Worm (Caenorhabditis elegans) whole organism, mixed stage, embryonic: ENCODE data around the gene ceh-91.

Source experiments
- elt-1 ChIP-seq: sonication (generic microtip); optimal IDR thresholded peaks from 2 replicates; lab custom pipeline; 2017; ENCODE audit warnings: missing genetic modification characterization, mild to moderate bottlenecking, missing compliant biosample characterization, antibody characterized with exemption, moderate library complexity, borderline replicate concordance; ENCODE audit not compliant: insufficient read depth
- elt-3 ChIP-seq: fragments of 150-350 bp; optimal IDR thresholded peaks from 2 replicates; lab custom pipeline; 2014; ENCODE audit warnings: missing biosample characterization, missing genetic modification characterization
- ham-2 ChIP-seq: fragments of 200-800 bp; sonication (Bioruptor generic); optimal IDR thresholded peaks from 2 replicates; lab custom pipeline; 2018; ENCODE audit warnings: mild to moderate bottlenecking, missing genetic modification characterization, missing compliant biosample characterization
- lin-13 ChIP-seq: fragments of 150-350 bp; optimal IDR thresholded peaks from 2 replicates; lab custom pipeline; 2014; ENCODE audit warnings: missing biosample characterization, missing genetic modification characterization
- nhr-12 ChIP-seq: fragments of 150-350 bp; optimal IDR thresholded peaks from 2 replicates; lab custom pipeline; 2014; ENCODE audit warnings: missing biosample characterization, missing genetic modification characterization
- nhr-237 ChIP-seq: fragments of 150-350 bp; optimal IDR thresholded peaks from 2 replicates; lab custom pipeline; 2014; ENCODE audit warnings: missing biosample characterization, missing genetic modification characterization
- nhr-28 ChIP-seq: fragments of 150-350 bp; optimal IDR thresholded peaks from 2 replicates; lab custom pipeline; 2014; ENCODE audit warnings: missing biosample characterization, missing genetic modification characterization
- pha-4 ChIP-seq: fragments of 150-350 bp; optimal IDR thresholded peaks from 2 replicates; lab custom pipeline; 2018; ENCODE audit warnings: missing biosample characterization, missing genetic modification reagents, missing genetic modification characterization
- sem-2 ChIP-seq: fragments of 200-800 bp; sonication (Bioruptor generic); optimal IDR thresholded peaks from 2 replicates; lab custom pipeline; 2018; ENCODE audit warnings: mild to moderate bottlenecking, missing genetic modification characterization, missing compliant biosample characterization
- snpc-4 ChIP-seq: fragments of 150-350 bp; optimal IDR thresholded peaks from 2 replicates; lab custom pipeline; 2014; ENCODE audit warnings: missing biosample characterization, missing genetic modification characterization
- unc-39 ChIP-seq: fragments of 150-350 bp; optimal IDR thresholded peaks from 2 replicates; lab custom pipeline; 2014; ENCODE audit warnings: missing biosample characterization, missing genetic modification characterization

DNA sequence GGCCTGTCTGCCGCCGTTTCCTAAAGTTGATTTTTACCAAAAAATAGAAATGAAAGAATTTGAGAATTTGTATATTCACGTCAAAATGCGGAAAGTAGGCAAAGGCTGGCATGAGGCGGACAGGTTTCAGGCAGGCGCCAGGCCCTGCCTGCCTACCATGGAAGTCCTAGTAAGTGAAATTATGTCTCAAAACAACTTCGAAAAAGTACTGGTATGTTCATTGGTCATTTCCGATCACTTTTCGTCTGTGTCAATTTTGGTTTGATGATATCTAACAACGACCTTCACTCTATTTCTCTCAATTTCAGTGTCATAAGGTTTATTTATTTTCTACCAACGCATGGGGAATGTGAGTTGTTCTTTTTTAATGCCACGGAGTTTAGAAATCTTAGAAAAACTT lies 33.6 kb downstream of the ceh-91 start, which contains the start of gene faah-6:
- no peak for TF ChIP-seq pha-4 (tag; lab: Kevin White, UChicago)
- TF ChIP-seq unc-39 = no peak
- no peak for TF ChIP-seq lin-13 (tag; lab: Kevin White, UChicago)
- TF ChIP-seq nhr-12 (tag; lab: Kevin White, UChicago) = no peak
- no peak for TF ChIP-seq elt-1 (tag; lab: Kevin White, UChicago)
- TF ChIP-seq ham-2 (GFP tag; lab: Kevin White, UChicago) = no peak
- TF ChIP-seq snpc-4 = no peak
- TF ChIP-seq sem-2 (GFP tag; lab: Kevin White, UChicago) = no peak
- no peak for TF ChIP-seq nhr-237 (tag; lab: Kevin White, UChicago)
- TF ChIP-seq nhr-28 = no peak
- no peak for TF ChIP-seq elt-3
